Worm (Caenorhabditis elegans): ENCODE measurements around the gene set-6.

DNA sequence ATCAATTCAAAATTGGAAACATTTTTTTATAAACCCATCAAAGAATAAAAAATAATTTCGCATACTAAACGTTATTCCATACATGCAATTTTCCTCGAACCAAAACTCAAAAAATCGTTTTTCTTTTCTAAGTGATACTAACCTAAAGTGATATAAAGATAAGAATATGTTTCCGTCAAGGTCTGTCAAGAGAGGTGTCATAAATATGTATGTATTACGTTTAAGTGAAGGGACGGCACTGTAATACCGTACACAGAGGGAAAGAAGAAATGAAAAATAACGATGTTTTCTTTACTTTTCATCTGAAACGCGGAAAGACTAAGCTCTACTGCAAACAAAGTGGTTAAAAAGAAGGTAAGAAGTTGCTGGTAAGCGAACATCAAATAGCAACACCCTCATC, 32.0 kb upstream of the set-6 start:
- no peak for TF ChIP-seq unc-62 (GFP tag; optimal IDR thresholded peaks at IDR 0.05)
- TF ChIP-seq T07F8.4 (tag; optimal IDR thresholded peaks at IDR 0.05), result no peak
- TF ChIP-seq tbx-9 (tag; optimal IDR thresholded peaks at IDR 0.05; ENCODE audit: borderline replicate concordance), result no peak
- TF ChIP-seq lsy-27 (tag; optimal IDR thresholded peaks at IDR 0.05; ENCODE audit: borderline replicate concordance, insufficient read depth), result no peak
- TF ChIP-seq pha-4 (tag; optimal IDR thresholded peaks at IDR 0.05), result no peak
- TF ChIP-seq mxl-1 (tag; optimal IDR thresholded peaks at IDR 0.05), result no peak
- no peak for TF ChIP-seq gei-17 (GFP tag; optimal IDR thresholded peaks at IDR 0.05)
- no peak for TF ChIP-seq nhr-120 (GFP tag; IDR thresholded peaks at IDR 0.05)
- TF ChIP-seq lag-1 (GFP tag; IDR thresholded peaks at IDR 0.05), result no peak
- no peak for TF ChIP-seq aptf-3 (GFP tag; IDR thresholded peaks at IDR 0.05)

All from whole organism, young adult.